Worm (Caenorhabditis elegans) whole organism, L4 larva: Measurements from ENCODE around the gene ZK287.9.

Experiments
- D1046.2 ChIP-seq: fragments of 200-800 bp; sonication (Bioruptor generic); IDR thresholded peaks from 2 replicates; pipeline ENCODE4 v1.3.6; 2022; ENCODE audit warnings: missing genetic modification characterization, missing compliant biosample characterization
- T20F7.1 ChIP-seq: fragments of 200-800 bp; sonication (Bioruptor generic); optimal IDR thresholded peaks from 2 replicates; lab custom pipeline; 2018; ENCODE audit warnings: mild to moderate bottlenecking, missing genetic modification characterization, missing compliant biosample characterization
- T26A8.4 ChIP-seq: fragments of 200-800 bp; sonication (Bioruptor generic); IDR thresholded peaks from 2 replicates; pipeline ENCODE4 v1.3.6; 2022; ENCODE audit warnings: missing genetic modification characterization, missing compliant biosample characterization
- ZK337.2 ChIP-seq: fragments of 200-800 bp; sonication (Bioruptor generic); IDR thresholded peaks from 2 replicates; pipeline ENCODE4 v1.3.6; 2022; ENCODE audit warnings: missing genetic modification reagents, missing genetic modification characterization, missing compliant biosample characterization
- ZK546.5 ChIP-seq, 2 experiments: sonication (generic microtip); optimal IDR thresholded peaks; 2 replicates each; lab custom pipeline; 2017; ENCODE audit warnings: missing biosample characterization in 2 of 2, missing genetic modification characterization in 2 of 2
- aha-1 ChIP-seq: fragments of 150-350 bp; peaks from one replicate; lab custom pipeline; 2014; ENCODE audit warnings: missing biosample characterization, missing genetic modification characterization
- arid-1 ChIP-seq: fragments of 200-800 bp; sonication (Bioruptor generic); conservative IDR thresholded peaks from 2 replicates; pipeline ENCODE4 v1.3.6; 2022; ENCODE audit warnings: missing genetic modification reagents, missing genetic modification characterization, missing compliant biosample characterization
- ceh-28 ChIP-seq: fragments of 150-350 bp; optimal IDR thresholded peaks from 2 replicates; lab custom pipeline; 2014; ENCODE audit warnings: missing biosample characterization, missing genetic modification reagents, missing genetic modification characterization
- ceh-44 ChIP-seq: fragments of 200-800 bp; sonication (Bioruptor generic); IDR thresholded peaks from 2 replicates; pipeline ENCODE4 v1.3.6; 2022; ENCODE audit warnings: missing genetic modification reagents, missing genetic modification characterization, missing compliant biosample characterization
- ceh-62 ChIP-seq: sonication (generic microtip); optimal IDR thresholded peaks from 2 replicates; lab custom pipeline; 2017; ENCODE audit warnings: missing biosample characterization, missing genetic modification characterization
- ces-1 ChIP-seq: fragments of 150-350 bp; sonication (generic microtip); optimal IDR thresholded peaks from 4 replicates; lab custom pipeline; 2014; ENCODE audit warnings: missing biosample characterization, missing genetic modification reagents, missing genetic modification characterization
- daf-16 ChIP-seq, 3 experiments: sonication (generic microtip); optimal IDR thresholded peaks; 2 replicates each; lab custom pipeline; 2016 to 2017; ENCODE audit warnings: missing genetic modification characterization in 3 of 3, missing genetic modification reagents in 3 of 3, mild to moderate bottlenecking in 2 of 3, missing compliant biosample characterization in 2 of 3, missing biosample characterization in 1 of 3, moderate library complexity in 1 of 3
- daf-19 ChIP-seq: fragments of 200-800 bp; sonication (Bioruptor generic); conservative IDR thresholded peaks from 2 replicates; pipeline ENCODE4 v1.3.6; 2022; ENCODE audit warnings: missing genetic modification characterization, missing compliant biosample characterization
- dmd-8 ChIP-seq: fragments of 200-800 bp; sonication (Bioruptor generic); IDR thresholded peaks from 2 replicates; pipeline ENCODE4 v1.3.6; 2022; ENCODE audit warnings: missing genetic modification characterization, missing compliant biosample characterization
- dve-1 ChIP-seq: sonication (generic microtip); optimal IDR thresholded peaks from 2 replicates; lab custom pipeline; 2017; ENCODE audit warnings: antibody characterized with exemption, mild to moderate bottlenecking, missing genetic modification characterization, missing compliant biosample characterization; ENCODE audit not compliant: insufficient read depth
- egl-43 ChIP-seq: fragments of 200-800 bp; sonication (Bioruptor generic); IDR thresholded peaks from 2 replicates; pipeline ENCODE4 v1.3.6; 2022; ENCODE audit warnings: missing genetic modification reagents, missing genetic modification characterization, missing compliant biosample characterization
- hlh-11 ChIP-seq: fragments of 200-800 bp; sonication (Bioruptor generic); optimal IDR thresholded peaks from 2 replicates; lab custom pipeline; 2018; ENCODE audit warnings: mild to moderate bottlenecking, missing genetic modification characterization, missing compliant biosample characterization
- hmg-1.1 ChIP-seq: fragments of 200-800 bp; sonication (Bioruptor generic); IDR thresholded peaks from 2 replicates; pipeline ENCODE4 v1.3.6; 2022; ENCODE audit warnings: missing genetic modification reagents, missing genetic modification characterization, missing compliant biosample characterization
- lim-7 ChIP-seq: fragments of 200-800 bp; sonication (Bioruptor generic); IDR thresholded peaks from 2 replicates; pipeline ENCODE4 v1.3.6; 2022; ENCODE audit warnings: missing genetic modification characterization, missing compliant biosample characterization
- lin-38 ChIP-seq: fragments of 200-800 bp; sonication (Bioruptor generic); IDR thresholded peaks from 2 replicates; pipeline ENCODE4 v1.3.6; 2022; ENCODE audit warnings: missing genetic modification reagents, missing genetic modification characterization, missing compliant biosample characterization
- lsy-2 ChIP-seq, 2 experiments: fragments of 150-350 bp in 1 of 2; sonication (generic microtip) in 1 of 2; optimal IDR thresholded peaks; 2 replicates each; lab custom pipeline; 2014 to 2017; ENCODE audit warnings: missing biosample characterization in 2 of 2, missing genetic modification characterization in 2 of 2
- madf-9 ChIP-seq: fragments of 200-800 bp; sonication (Bioruptor generic); conservative IDR thresholded peaks from 2 replicates; pipeline ENCODE4 v1.3.6; 2022; ENCODE audit warnings: missing genetic modification reagents, missing genetic modification characterization, missing compliant biosample characterization
- mep-1 ChIP-seq: fragments of 150-350 bp; sonication (generic microtip); optimal IDR thresholded peaks from 3 replicates; lab custom pipeline; 2014; ENCODE audit warnings: missing biosample characterization, missing genetic modification characterization
- nhr-237 ChIP-seq: sonication (generic microtip); optimal IDR thresholded peaks from 2 replicates; lab custom pipeline; 2017; ENCODE audit warnings: missing biosample characterization, missing genetic modification characterization
- nhr-25 ChIP-seq: sonication (generic microtip); optimal IDR thresholded peaks from 2 replicates; lab custom pipeline; 2017; ENCODE audit warnings: missing genetic modification characterization, mild to moderate bottlenecking, missing compliant biosample characterization, antibody characterized with exemption, moderate library complexity, borderline replicate concordance; ENCODE audit not compliant: insufficient read depth
- nhr-28 ChIP-seq: fragments of 150-350 bp; optimal IDR thresholded peaks from 2 replicates; lab custom pipeline; 2014; ENCODE audit warnings: missing biosample characterization, missing genetic modification characterization
- nhr-6 ChIP-seq: fragments of 150-350 bp; optimal IDR thresholded peaks from 2 replicates; lab custom pipeline; 2014; ENCODE audit warnings: missing biosample characterization, missing genetic modification characterization
- nhr-76 ChIP-seq: fragments of 150-350 bp; optimal IDR thresholded peaks from 2 replicates; lab custom pipeline; 2014; ENCODE audit warnings: missing biosample characterization, missing genetic modification characterization
- nhr-77 ChIP-seq: fragments of 150-350 bp; optimal IDR thresholded peaks from 2 replicates; lab custom pipeline; 2014; ENCODE audit warnings: missing biosample characterization, missing genetic modification characterization
- php-3 ChIP-seq: fragments of 200-800 bp; sonication (Bioruptor generic); IDR thresholded peaks from 2 replicates; pipeline ENCODE4 v1.3.6; 2022; ENCODE audit warnings: missing genetic modification reagents, missing genetic modification characterization, missing compliant biosample characterization
- pqm-1 ChIP-seq: sonication (generic microtip); optimal IDR thresholded peaks from 2 replicates; lab custom pipeline; 2017; ENCODE audit warnings: missing biosample characterization, missing genetic modification characterization
- rbr-2 ChIP-seq: sonication (generic microtip); optimal IDR thresholded peaks from 2 replicates; lab custom pipeline; 2016; ENCODE audit warnings: missing genotype, missing genetic modification characterization, missing compliant biosample characterization
- spr-1 ChIP-seq: sonication (generic microtip); optimal IDR thresholded peaks from 2 replicates; lab custom pipeline; 2016; ENCODE audit warnings: mild to moderate bottlenecking, missing genetic modification characterization, missing compliant biosample characterization
- spr-3 ChIP-seq: fragments of 200-800 bp; sonication (Bioruptor generic); optimal IDR thresholded peaks from 2 replicates; lab custom pipeline; 2018; ENCODE audit warnings: mild to moderate bottlenecking, missing genetic modification characterization, missing compliant biosample characterization
- unc-130 ChIP-seq: sonication (generic microtip); optimal IDR thresholded peaks from 2 replicates; lab custom pipeline; 2016; ENCODE audit warnings: missing genetic modification reagents, missing genetic modification characterization, missing compliant biosample characterization
- unc-62 ChIP-seq, 3 experiments: fragments of 150-350 bp in 1 of 3; sonication (generic microtip); optimal IDR thresholded peaks in 2 of 3; peaks in 1 of 3; 1 replicate in 1 of 3; 2 replicates in 2 of 3; lab custom pipeline; 2014 to 2017; ENCODE audit warnings: missing biosample characterization in 3 of 3, missing genetic modification characterization in 3 of 3, missing genetic modification reagents in 3 of 3, missing genotype in 1 of 3

ZK287.9 gene

ce11 chrV:9711174-9711573 is 32.0 kb downstream of the ZK287.9 start (continued):
- TF ChIP-seq spr-1 (tag; lab: Kevin White, UChicago), result no peak
- TF ChIP-seq ceh-44 (GFP tag; lab: Robert Waterston, UW), result no peak
- no peak for TF ChIP-seq nhr-25 (tag; lab: Kevin White, UChicago)
- TF ChIP-seq dmd-8 (GFP tag; lab: Robert Waterston, UW), result no peak
- no peak for TF ChIP-seq arid-1 (GFP tag; lab: Robert Waterston, UW)
- TF ChIP-seq madf-9 (GFP tag; lab: Robert Waterston, UW), result no peak
- no peak for TF ChIP-seq ceh-28
- TF ChIP-seq pqm-1, result peak; percentile 78
- TF ChIP-seq ZK337.2 (GFP tag; lab: Robert Waterston, UW), result no peak
- no peak for TF ChIP-seq unc-130 (GFP tag; lab: Kevin White, UChicago)
- no peak for TF ChIP-seq nhr-6 (tag; lab: Kevin White, UChicago)
- no peak for TF ChIP-seq rbr-2 (tag; lab: Kevin White, UChicago)
- no peak for TF ChIP-seq ZK546.5 (tag; optimal IDR thresholded peaks at IDR 0.05; lab: Kevin White, UChicago)
- no peak for TF ChIP-seq spr-3 (GFP tag; lab: Kevin White, UChicago)
- no peak for TF ChIP-seq daf-19 (GFP tag; lab: Robert Waterston, UW)
- peak; percentile 26 for TF ChIP-seq hlh-11
- peak; percentile 51 for TF ChIP-seq dve-1 (tag; lab: Kevin White, UChicago)
- no peak for TF ChIP-seq D1046.2 (GFP tag; lab: Robert Waterston, UW)

ce11 chrV:9712418-9713173 is 33.4 kb downstream of the ZK287.9 start:
- no peak for TF ChIP-seq hmg-1.1
- no peak for TF ChIP-seq egl-43 (GFP tag; lab: Robert Waterston, UW)
- TF ChIP-seq ces-1 (GFP tag; lab: Kevin White, UChicago), result no peak
- no peak for TF ChIP-seq lim-7 (GFP tag; lab: Robert Waterston, UW)
- TF ChIP-seq T20F7.1 (GFP tag; lab: Kevin White, UChicago), result no peak
- TF ChIP-seq php-3 (GFP tag; lab: Robert Waterston, UW), result peak; percentile 87
- no peak for TF ChIP-seq arid-1 (GFP tag; lab: Robert Waterston, UW)
- peak in 1 of 2 experiments; percentile 93 for TF ChIP-seq unc-62 (GFP tag; optimal IDR thresholded peaks at IDR 0.05 in 1 of 2; lab: Kevin White, UChicago)
- no peak for TF ChIP-seq unc-62 (tag; optimal IDR thresholded peaks at IDR 0.05; lab: Kevin White, UChicago)
- TF ChIP-seq nhr-237 (tag; lab: Kevin White, UChicago), result no peak
- no peak for TF ChIP-seq nhr-25 (tag; lab: Kevin White, UChicago)
- no peak for TF ChIP-seq lin-38 (GFP tag; lab: Robert Waterston, UW)
- no peak for TF ChIP-seq mep-1 (tag; lab: Kevin White, UChicago)
- TF ChIP-seq dve-1 (tag; lab: Kevin White, UChicago), result peak; percentile 33
- peak; percentile 24 for TF ChIP-seq nhr-77 (tag; lab: Kevin White, UChicago)
- TF ChIP-seq pqm-1, result peak; percentile 47
- TF ChIP-seq aha-1 (tag; lab: Kevin White, UChicago), result peak; percentile 67
- TF ChIP-seq daf-16 (GFP tag; optimal IDR thresholded peaks at IDR 0.05; lab: Kevin White, UChicago), result no peak
- TF ChIP-seq daf-16 (tag; optimal IDR thresholded peaks at IDR 0.05; lab: Kevin White, UChicago), result peak; percentile 37
- no peak for TF ChIP-seq ceh-62
- TF ChIP-seq T26A8.4 (GFP tag; lab: Robert Waterston, UW), result no peak
- TF ChIP-seq nhr-28 (tag; lab: Kevin White, UChicago), result peak; percentile 44
- TF ChIP-seq nhr-76 (tag; lab: Kevin White, UChicago), result no peak
- no peak for TF ChIP-seq lsy-2 (tag; optimal IDR thresholded peaks at IDR 0.05; lab: Kevin White, UChicago)
